Worm (Caenorhabditis elegans): Measurements from ENCODE around the gene dbn-1.
A peak's percentile ranks its signal among the peaks of the same experiment; 100 is the strongest.

The dbn-1 gene

DNA sequence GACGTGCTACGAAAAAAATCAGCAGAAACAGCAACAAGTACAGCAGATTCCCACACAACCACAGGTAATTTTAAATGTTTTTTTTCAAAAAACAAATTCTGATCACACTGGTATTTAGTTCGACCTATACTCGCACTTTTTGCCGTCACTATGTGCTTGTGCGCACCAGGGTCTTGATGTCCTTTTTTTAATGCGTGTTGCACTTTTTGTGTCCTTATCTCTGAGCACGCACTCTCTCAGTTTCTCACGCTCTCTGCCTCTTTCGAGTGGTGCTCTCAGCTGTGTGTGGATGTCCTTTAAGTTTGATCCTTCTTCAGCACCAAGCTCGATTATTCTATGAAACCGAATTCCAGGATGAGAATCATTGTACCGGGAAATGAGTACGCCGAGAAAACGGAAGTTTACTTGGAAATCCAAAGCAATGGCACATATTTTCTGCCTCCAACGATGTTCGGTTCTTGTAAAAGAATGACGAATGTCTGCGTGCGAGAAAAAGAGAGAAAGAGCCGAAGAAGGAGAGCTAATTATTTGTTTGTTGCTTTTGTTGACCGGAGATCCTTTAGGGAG, 43.4 kb downstream of the dbn-1 start:
- TF ChIP-seq nhr-25 (tag; optimal IDR thresholded peaks at IDR 0.05) (no peak), nhr-129 (tag; optimal IDR thresholded peaks at IDR 0.05) (peak; percentile 17), F13H6.1 (tag; optimal IDR thresholded peaks at IDR 0.05) (peak; percentile 51), nhr-10 (tag; optimal IDR thresholded peaks at IDR 0.05) (no peak), sma-9 (GFP tag; optimal IDR thresholded peaks at IDR 0.05) (peak; percentile 47), sma-9 (tag; optimal IDR thresholded peaks at IDR 0.05) (no peak), fos-1 (tag; optimal IDR thresholded peaks at IDR 0.05) (peak; percentile 13), zag-1 (tag; optimal IDR thresholded peaks at IDR 0.05) (peak; percentile 19), unc-62 (GFP tag; optimal IDR thresholded peaks at IDR 0.05) (no peak), lsy-2 (tag; optimal IDR thresholded peaks at IDR 0.05) (peak in 1 of 2 experiments; percentile 30)

DNA sequence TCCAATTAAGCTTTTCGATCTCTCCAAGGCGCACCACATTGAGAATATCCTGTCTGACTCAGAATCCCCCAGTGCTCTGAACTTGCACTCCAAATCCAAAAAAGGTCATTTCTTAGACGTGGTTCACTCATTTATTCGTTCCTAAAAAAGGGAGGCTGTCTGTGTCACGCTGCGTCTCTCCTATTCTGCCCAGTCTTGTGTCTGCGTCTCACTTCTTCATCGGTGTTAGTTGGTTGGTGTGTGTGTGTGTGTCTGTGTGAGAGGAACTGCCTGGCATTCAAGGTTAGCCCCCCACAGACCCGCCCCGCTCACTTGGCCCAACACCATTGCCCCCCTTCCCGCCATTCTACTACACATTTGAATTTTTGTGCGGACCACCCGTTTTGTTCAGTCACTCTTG, 44.4 kb downstream of the dbn-1 start:
- TF ChIP-seq nhr-11 (tag; optimal IDR thresholded peaks at IDR 0.05) (no peak), gmeb-1 (tag; optimal IDR thresholded peaks at IDR 0.05) (no peak), lin-11 (tag; optimal IDR thresholded peaks at IDR 0.05) (peak; percentile 66), ZK546.5 (tag; optimal IDR thresholded peaks at IDR 0.05) (no peak), Y55F3AM.14 (GFP tag; optimal IDR thresholded peaks at IDR 0.05) (no peak), elt-1 (tag; optimal IDR thresholded peaks at IDR 0.05) (no peak), nhr-6 (tag; optimal IDR thresholded peaks at IDR 0.05) (no peak), mbf-1 (tag; optimal IDR thresholded peaks at IDR 0.05) (no peak), C34F6.9 (tag; optimal IDR thresholded peaks at IDR 0.05) (peak; percentile 69), nhr-23 (tag; optimal IDR thresholded peaks at IDR 0.05) (no peak), elt-3 (tag; optimal IDR thresholded peaks at IDR 0.05) (no peak), F13H6.1 (tag; optimal IDR thresholded peaks at IDR 0.05) (peak; percentile 76), nhr-25 (tag; optimal IDR thresholded peaks at IDR 0.05) (peak; percentile 32), ama-1 (optimal IDR thresholded peaks at IDR 0.05) (no peak), zag-1 (tag; optimal IDR thresholded peaks at IDR 0.05) (no peak), ztf-11 (tag; optimal IDR thresholded peaks at IDR 0.05) (no peak), sma-9 (GFP tag; optimal IDR thresholded peaks at IDR 0.05) (peak; percentile 85), sma-9 (tag; optimal IDR thresholded peaks at IDR 0.05) (no peak), nhr-12 (tag; optimal IDR thresholded peaks at IDR 0.05) (no peak), sem-4 (tag; optimal IDR thresholded peaks at IDR 0.05) (peak; percentile 14), sma-3 (GFP tag; optimal IDR thresholded peaks at IDR 0.05) (no peak), snpc-4 (tag; optimal IDR thresholded peaks at IDR 0.05) (no peak), peb-1 (tag; optimal IDR thresholded peaks at IDR 0.05) (no peak), crh-2 (tag; optimal IDR thresholded peaks at IDR 0.05) (peak; percentile 45), nhr-10 (tag; optimal IDR thresholded peaks at IDR 0.05) (no peak), unc-55 (GFP tag; optimal IDR thresholded peaks at IDR 0.05) (peak; percentile 63), dmd-4 (tag; optimal IDR thresholded peaks at IDR 0.05) (no peak), alr-1 (tag; optimal IDR thresholded peaks at IDR 0.05) (no peak), unc-39 (tag; optimal IDR thresholded peaks at IDR 0.05) (no peak), nhr-77 (tag; optimal IDR thresholded peaks at IDR 0.05) (no peak), nhr-21 (tag; optimal IDR thresholded peaks at IDR 0.05) (no peak), ztf-4 (tag; optimal IDR thresholded peaks at IDR 0.05) (peak; percentile 15), lin-13 (GFP tag; optimal IDR thresholded peaks at IDR 0.05) (peak; percentile 38), lsy-2 (tag; optimal IDR thresholded peaks at IDR 0.05) (peak in 1 of 2 experiments; percentile 59), R02D3.7 (tag; optimal IDR thresholded peaks at IDR 0.05) (no peak), ceh-82 (tag; optimal IDR thresholded peaks at IDR 0.05) (no peak), unc-62 (GFP tag; optimal IDR thresholded peaks at IDR 0.05) (no peak), nhr-237 (tag; optimal IDR thresholded peaks at IDR 0.05) (no peak), ceh-16 (tag; optimal IDR thresholded peaks at IDR 0.05) (peak; percentile 13), aly-2 (tag; optimal IDR thresholded peaks at IDR 0.05) (no peak), lin-39 (tag; optimal IDR thresholded peaks at IDR 0.05) (no peak), fos-1 (tag; optimal IDR thresholded peaks at IDR 0.05) (peak; percentile 75), skn-1 (tag; optimal IDR thresholded peaks at IDR 0.05) (no peak), ztf-1 (GFP tag; conservative IDR thresholded peaks at IDR 0.05) (no peak), blmp-1 (tag; optimal IDR thresholded peaks at IDR 0.05; ENCODE audit: insufficient read depth) (peak; percentile 21), mab-5 (tag; optimal IDR thresholded peaks at IDR 0.05) (no peak), mdl-1 (tag; optimal IDR thresholded peaks at IDR 0.05) (peak; percentile 59 to 66), egl-27 (tag; optimal IDR thresholded peaks at IDR 0.05) (peak; percentile 31), nhr-129 (tag; optimal IDR thresholded peaks at IDR 0.05) (peak; percentile 71)
